Fruit fly (Drosophila melanogaster) whole organism, embryonic: ENCODE results near the gene CG6726.
A peak's percentile ranks its signal among the peaks of the same experiment; 100 is the strongest.

Experiments used
- CG1024 ChIP-seq: fragments of 200-800 bp; sonication (Bioruptor generic); IDR thresholded peaks from 2 replicates; pipeline ENCODE4 v1.3.6; 2022; ENCODE audit warnings: missing biosample characterization, missing genetic modification characterization
- CG10321 ChIP-seq: fragments of 200-800 bp; sonication (Bioruptor generic); IDR thresholded peaks from 2 replicates; pipeline ENCODE4 v1.3.6; 2022; ENCODE audit warnings: missing biosample characterization, missing genetic modification characterization
- CG1233 ChIP-seq: fragments of 200-800 bp; sonication (Bioruptor generic); optimal IDR thresholded peaks from 4 replicates; lab custom pipeline; 2018; ENCODE audit warnings: missing biosample characterization, mild to moderate bottlenecking, missing genetic modification characterization
- CG17385 ChIP-seq: fragments of 200-800 bp; sonication (Bioruptor generic); optimal IDR thresholded peaks from 3 replicates; lab custom pipeline; 2018; ENCODE audit warnings: missing biosample characterization, mild to moderate bottlenecking, missing genetic modification characterization
- CG17802 ChIP-seq: fragments of 200-800 bp; sonication (Bioruptor generic); optimal IDR thresholded peaks from 2 replicates; lab custom pipeline; 2018; ENCODE audit warnings: missing biosample characterization, mild to moderate bottlenecking, missing genetic modification characterization, moderate library complexity
- CG42726 ChIP-seq: fragments of 200-800 bp; sonication (Bioruptor generic); IDR thresholded peaks from 2 replicates; pipeline ENCODE4 v1.3.6; 2022; ENCODE audit warnings: missing biosample characterization, missing genetic modification characterization; ENCODE audit not compliant: partially characterized antibody
- CG7786 ChIP-seq: fragments of 200-800 bp; sonication (Bioruptor generic); optimal IDR thresholded peaks from 2 replicates; lab custom pipeline; 2016; ENCODE audit warnings: missing biosample characterization, missing genetic modification characterization
- Deaf1 ChIP-seq: fragments of 200-800 bp; optimal IDR thresholded peaks from 3 replicates; lab custom pipeline; 2019; ENCODE audit warnings: missing biosample characterization, mild to moderate bottlenecking, missing genetic modification characterization, moderate library complexity
- bab2 ChIP-seq: fragments of 200-800 bp; sonication (Bioruptor generic); optimal IDR thresholded peaks from 2 replicates; lab custom pipeline; 2016; ENCODE audit warnings: missing biosample characterization, missing genetic modification characterization
- cg ChIP-seq: fragments of 200-800 bp; sonication (Bioruptor generic); optimal IDR thresholded peaks from 3 replicates; lab custom pipeline; 2019; ENCODE audit warnings: missing biosample characterization, mild to moderate bottlenecking, missing genetic modification characterization, moderate library complexity
- gcm2 ChIP-seq: fragments of 200-800 bp; sonication (Bioruptor generic); optimal IDR thresholded peaks from 2 replicates; lab custom pipeline; 2016; ENCODE audit warnings: missing biosample characterization, missing genetic modification characterization

DNA sequence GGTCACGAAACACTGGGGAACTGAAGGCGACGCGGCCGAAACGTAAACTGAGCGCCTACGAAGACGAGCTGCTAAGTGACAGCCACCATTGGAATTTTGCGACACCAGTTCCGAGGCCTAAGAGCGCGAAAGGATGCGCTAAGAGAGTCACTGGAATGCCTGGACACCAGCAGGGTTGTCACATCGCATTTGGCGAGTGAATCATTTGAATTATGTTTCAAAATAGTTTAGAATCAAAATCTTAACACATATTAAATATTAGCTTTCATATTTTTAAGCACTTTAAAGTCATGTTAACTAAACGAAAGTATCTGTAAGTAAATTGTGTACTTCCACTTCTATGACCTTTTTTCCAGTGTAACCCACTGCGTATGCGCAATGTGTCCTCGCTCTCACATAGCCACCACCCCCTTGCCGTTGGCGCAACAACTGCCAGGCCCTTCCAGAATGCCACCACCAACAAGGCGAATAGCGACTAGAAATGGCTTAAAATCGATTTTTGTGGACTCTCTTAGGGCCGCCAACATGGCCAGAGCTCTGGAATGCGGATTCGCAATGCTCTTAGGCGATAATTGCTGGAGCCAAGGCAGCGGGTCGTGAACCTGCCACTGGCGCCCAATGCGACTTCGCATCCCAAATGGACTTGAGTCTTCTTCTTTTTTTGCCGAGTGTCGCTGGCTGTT is 21.3 kb downstream of the CG6726 start, which contains the start of gene Cow:
- peak; percentile 38 for TF ChIP-seq CG7786 (GFP tag; lab: Kevin White, UChicago)
- peak; percentile 51 for TF ChIP-seq CG17385 (GFP tag; lab: Kevin White, UChicago)
- TF ChIP-seq CG1024: no peak
- no peak for TF ChIP-seq CG1233 (GFP tag; lab: Kevin White, UChicago)
- no peak for TF ChIP-seq cg (GFP tag; lab: Kevin White, UChicago)
- TF ChIP-seq bab2 (GFP tag; lab: Kevin White, UChicago): peak; percentile 48
- TF ChIP-seq CG42726: no peak
- no peak for TF ChIP-seq CG10321
- TF ChIP-seq CG17802 (tag; lab: Kevin White, UChicago): no peak
- peak; percentile 26 for TF ChIP-seq gcm2 (GFP tag; lab: Kevin White, UChicago)
- TF ChIP-seq Deaf1 (tag; lab: Kevin White, UChicago): peak; percentile 55
